Fruit fly (Drosophila melanogaster) whole organism: ENCODE measurements around the gene CG31549.

Experiments used
- CG8478 ChIP-seq: fragments of >200 bp; optimal IDR thresholded peaks from 2 replicates; lab custom pipeline; 2018; ENCODE audit warnings: inconsistent platforms
- Dll ChIP-seq: fragments of >200 bp; optimal IDR thresholded peaks from 2 replicates; lab custom pipeline; 2017
- psq ChIP-seq: fragments of >200 bp; optimal IDR thresholded peaks from 2 replicates; lab custom pipeline; 2017

- TF ChIP-seq CG8478 = no peak
- TF ChIP-seq Dll (lab: Kevin White, UChicago) = no peak
- TF ChIP-seq psq = no peak
Measured at dm6 chr3R:5624115-5624878, 7.7 kb upstream of the CG31549 start, which contains the start of the genes Dph4, Spec2 and RpL13A.
